Worm (Caenorhabditis elegans): ENCODE results near the gene ZK829.7.

- no peak for TF ChIP-seq him-1 (tag; optimal IDR thresholded peaks at IDR 0.05)
- TF ChIP-seq W03F9.2 (tag; optimal IDR thresholded peaks at IDR 0.05), result no peak
Observed at ce11 chrIV:11965327-11965726, 4.0 kb upstream of the ZK829.7 start, which contains the start of gene srj-1.

Measured in whole organism, L4/young adult.